Fruit fly (Drosophila melanogaster): ENCODE measurements around the gene path.

DNA sequence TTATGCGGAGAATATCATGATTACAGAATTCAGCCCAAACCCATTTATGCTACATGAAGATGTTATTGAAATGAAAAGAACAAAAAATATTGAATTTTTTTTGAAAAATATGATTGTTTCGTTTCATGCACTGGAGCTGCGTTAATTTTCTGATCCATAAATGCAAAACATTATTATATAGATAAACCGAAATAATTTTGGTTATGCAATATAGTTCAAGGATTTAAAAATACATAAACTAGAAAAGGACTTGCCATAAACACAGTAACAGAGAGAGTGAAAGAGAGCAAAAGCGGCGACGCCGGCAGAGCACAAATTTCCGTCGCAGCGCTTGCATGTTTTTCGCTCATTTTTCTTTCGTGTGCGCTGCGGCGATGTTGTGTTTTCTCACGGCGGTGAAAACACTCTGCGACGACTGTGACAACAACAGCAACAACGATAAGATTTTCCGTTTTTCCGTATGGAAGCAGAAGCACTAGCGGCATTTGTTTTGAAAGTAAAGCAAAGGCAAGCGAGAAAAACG, 42.8 kb downstream of the path start:
- TF ChIP-seq ey (GFP tag; optimal IDR thresholded peaks at IDR 0.05), result peak; percentile 76
- peak; percentile 79 for TF ChIP-seq dmrt93B (GFP tag; optimal IDR thresholded peaks at IDR 0.05)
- peak; percentile 81 for TF ChIP-seq CG9705 (GFP tag; optimal IDR thresholded peaks at IDR 0.05)
- TF ChIP-seq br (GFP tag; optimal IDR thresholded peaks at IDR 0.05), result peak; percentile 83
- peak; percentile 61 for TF ChIP-seq psq (GFP tag; optimal IDR thresholded peaks at IDR 0.05)
- TF ChIP-seq woc (GFP tag; optimal IDR thresholded peaks at IDR 0.05), result peak; percentile 89
- TF ChIP-seq lola (GFP tag; optimal IDR thresholded peaks at IDR 0.05), result no peak
- no peak for TF ChIP-seq N (GFP tag; optimal IDR thresholded peaks at IDR 0.05)
- TF ChIP-seq fru (GFP tag; optimal IDR thresholded peaks at IDR 0.05), result peak; percentile 89

Measured in whole organism, wandering third instar larva.